Fruit fly (Drosophila melanogaster): ENCODE data around the gene thoc7.

dm6 chr3L:246644-247199, 34.2 kb upstream of the thoc7 start:
- TF ChIP-seq EcR (GFP tag; optimal IDR thresholded peaks at IDR 0.05) (no peak), CG8478 (optimal IDR thresholded peaks at IDR 0.05) (no peak), psq (optimal IDR thresholded peaks at IDR 0.05) (no peak), pan (optimal IDR thresholded peaks at IDR 0.05) (no peak), Dll (optimal IDR thresholded peaks at IDR 0.05) (no peak), usp (GFP tag; optimal IDR thresholded peaks at IDR 0.05) (no peak)

Measured in whole organism.